Fruit fly (Drosophila melanogaster) whole organism: ENCODE measurements around the gene MED6.

Experiments
- CG8478 ChIP-seq: fragments of >200 bp; optimal IDR thresholded peaks from 2 replicates; lab custom pipeline; 2018; ENCODE audit warnings: inconsistent platforms
- EcR ChIP-seq, 2 experiments: fragments of >200 bp; optimal IDR thresholded peaks; 2 replicates each; lab custom pipeline; 2017; ENCODE audit warnings: missing biosample characterization in 2 of 2, missing genetic modification characterization in 2 of 2, missing genetic modification reagents in 2 of 2
- pan ChIP-seq: fragments of >200 bp; optimal IDR thresholded peaks from 2 replicates; lab custom pipeline; 2017
- psq ChIP-seq: fragments of >200 bp; optimal IDR thresholded peaks from 2 replicates; lab custom pipeline; 2017
- usp ChIP-seq: fragments of >200 bp; optimal IDR thresholded peaks from 2 replicates; lab custom pipeline; 2017; ENCODE audit warnings: missing biosample characterization, missing genetic modification characterization, mixed read lengths

dm6 chr3R:9768884-9769283 is at the start of gene MED6:
- TF ChIP-seq pan: no peak
- TF ChIP-seq CG8478 (lab: Kevin White, UChicago): no peak
- TF ChIP-seq psq: no peak
- no peak for TF ChIP-seq usp (GFP tag; lab: Kevin White, UChicago)
- no peak for TF ChIP-seq EcR (GFP tag; optimal IDR thresholded peaks at IDR 0.05; lab: Kevin White, UChicago)
